Worm (Caenorhabditis elegans) whole organism, mixed stage, embryonic: ENCODE results near the gene gpa-6.

Experiments
- M03D4.4 ChIP-seq: sonication (generic microtip); optimal IDR thresholded peaks from 2 replicates; lab custom pipeline; 2017; ENCODE audit warnings: mild to moderate bottlenecking, missing genetic modification characterization, missing compliant biosample characterization
- bed-3 ChIP-seq: fragments of 200-800 bp; sonication (Bioruptor generic); optimal IDR thresholded peaks from 3 replicates; lab custom pipeline; 2018; ENCODE audit warnings: mild to moderate bottlenecking, missing genetic modification characterization, moderate library complexity, missing compliant biosample characterization
- blmp-1 ChIP-seq: fragments of 150-350 bp; optimal IDR thresholded peaks from 2 replicates; lab custom pipeline; 2014; ENCODE audit warnings: missing biosample characterization, missing genetic modification characterization
- ceh-39 ChIP-seq: fragments of 150-350 bp; optimal IDR thresholded peaks from 2 replicates; lab custom pipeline; 2014; ENCODE audit warnings: missing biosample characterization, missing genetic modification characterization
- ceh-43 ChIP-seq: fragments of 200-800 bp; sonication (Bioruptor generic); optimal IDR thresholded peaks from 2 replicates; lab custom pipeline; 2018; ENCODE audit warnings: mild to moderate bottlenecking, missing genetic modification characterization, moderate library complexity, missing compliant biosample characterization
- ceh-83 ChIP-seq: fragments of 200-800 bp; sonication (Bioruptor generic); optimal IDR thresholded peaks from 2 replicates; lab custom pipeline; 2018; ENCODE audit warnings: mild to moderate bottlenecking, missing genetic modification characterization, missing compliant biosample characterization
- ces-1 ChIP-seq: fragments of 150-350 bp; optimal IDR thresholded peaks from 2 replicates; lab custom pipeline; 2014; ENCODE audit warnings: missing biosample characterization, missing genetic modification reagents, missing genetic modification characterization
- cnd-1 ChIP-seq: fragments of 200-800 bp; sonication (Bioruptor generic); optimal IDR thresholded peaks from 2 replicates; lab custom pipeline; 2018; ENCODE audit warnings: mild to moderate bottlenecking, missing genetic modification characterization, missing compliant biosample characterization
- drap-1 ChIP-seq: fragments of 200-800 bp; sonication (Bioruptor generic); optimal IDR thresholded peaks from 3 replicates; lab custom pipeline; 2018; ENCODE audit warnings: mild to moderate bottlenecking, missing genetic modification characterization, missing compliant biosample characterization
- elt-1 ChIP-seq: sonication (generic microtip); optimal IDR thresholded peaks from 2 replicates; lab custom pipeline; 2017; ENCODE audit warnings: missing genetic modification characterization, mild to moderate bottlenecking, missing compliant biosample characterization, antibody characterized with exemption, moderate library complexity, borderline replicate concordance; ENCODE audit not compliant: insufficient read depth
- elt-3 ChIP-seq: fragments of 150-350 bp; optimal IDR thresholded peaks from 2 replicates; lab custom pipeline; 2014; ENCODE audit warnings: missing biosample characterization, missing genetic modification characterization
- flh-1 ChIP-seq: fragments of 200-800 bp; sonication (Bioruptor generic); optimal IDR thresholded peaks from 2 replicates; lab custom pipeline; 2018; ENCODE audit warnings: mild to moderate bottlenecking, missing genetic modification characterization, moderate library complexity, missing compliant biosample characterization
- ham-2 ChIP-seq: fragments of 200-800 bp; sonication (Bioruptor generic); optimal IDR thresholded peaks from 2 replicates; lab custom pipeline; 2018; ENCODE audit warnings: mild to moderate bottlenecking, missing genetic modification characterization, missing compliant biosample characterization
- hlh-1 ChIP-seq: fragments of 150-350 bp; optimal IDR thresholded peaks from 2 replicates; lab custom pipeline; 2014; ENCODE audit warnings: missing biosample characterization, missing genetic modification reagents, missing genetic modification characterization
- lin-13 ChIP-seq: fragments of 150-350 bp; optimal IDR thresholded peaks from 2 replicates; lab custom pipeline; 2014; ENCODE audit warnings: missing biosample characterization, missing genetic modification characterization
- lin-32 ChIP-seq: fragments of 200-800 bp; sonication (Bioruptor generic); optimal IDR thresholded peaks from 2 replicates; lab custom pipeline; 2018; ENCODE audit warnings: mild to moderate bottlenecking, missing genetic modification characterization, missing compliant biosample characterization
- lsy-2 ChIP-seq: fragments of 150-350 bp; optimal IDR thresholded peaks from 2 replicates; lab custom pipeline; 2014; ENCODE audit warnings: missing biosample characterization, missing genetic modification characterization
- mab-5 ChIP-seq: fragments of 150-350 bp; optimal IDR thresholded peaks from 2 replicates; lab custom pipeline; 2014; ENCODE audit warnings: missing biosample characterization, missing genetic modification characterization
- mep-1 ChIP-seq: fragments of 150-350 bp; optimal IDR thresholded peaks from 2 replicates; lab custom pipeline; 2017; ENCODE audit warnings: missing biosample characterization, missing genetic modification reagents, missing genetic modification characterization, inconsistent platforms
- mls-2 ChIP-seq: sonication (generic microtip); optimal IDR thresholded peaks from 2 replicates; lab custom pipeline; 2016; ENCODE audit warnings: mild to moderate bottlenecking, missing genetic modification characterization, moderate library complexity, missing compliant biosample characterization
- nhr-12 ChIP-seq: fragments of 150-350 bp; optimal IDR thresholded peaks from 2 replicates; lab custom pipeline; 2014; ENCODE audit warnings: missing biosample characterization, missing genetic modification characterization
- nhr-2 ChIP-seq: fragments of 150-350 bp; optimal IDR thresholded peaks from 2 replicates; lab custom pipeline; 2014; ENCODE audit warnings: missing biosample characterization, missing genetic modification characterization
- nhr-237 ChIP-seq: fragments of 150-350 bp; optimal IDR thresholded peaks from 2 replicates; lab custom pipeline; 2014; ENCODE audit warnings: missing biosample characterization, missing genetic modification characterization
- nhr-28 ChIP-seq: fragments of 150-350 bp; optimal IDR thresholded peaks from 2 replicates; lab custom pipeline; 2014; ENCODE audit warnings: missing biosample characterization, missing genetic modification characterization
- nhr-76 ChIP-seq: sonication (generic microtip); optimal IDR thresholded peaks from 2 replicates; lab custom pipeline; 2017; ENCODE audit warnings: missing biosample characterization, missing genetic modification characterization
- pha-4 ChIP-seq: fragments of 150-350 bp; optimal IDR thresholded peaks from 2 replicates; lab custom pipeline; 2018; ENCODE audit warnings: missing biosample characterization, missing genetic modification reagents, missing genetic modification characterization
- sem-2 ChIP-seq: fragments of 200-800 bp; sonication (Bioruptor generic); optimal IDR thresholded peaks from 2 replicates; lab custom pipeline; 2018; ENCODE audit warnings: mild to moderate bottlenecking, missing genetic modification characterization, missing compliant biosample characterization
- snpc-4 ChIP-seq: fragments of 150-350 bp; optimal IDR thresholded peaks from 2 replicates; lab custom pipeline; 2014; ENCODE audit warnings: missing biosample characterization, missing genetic modification characterization
- sptf-1 ChIP-seq: sonication (generic microtip); optimal IDR thresholded peaks from 2 replicates; lab custom pipeline; 2017; ENCODE audit warnings: mild to moderate bottlenecking, missing genetic modification characterization, moderate library complexity, missing compliant biosample characterization
- tbx-8 ChIP-seq: fragments of 200-800 bp; sonication (Bioruptor generic); optimal IDR thresholded peaks from 2 replicates; lab custom pipeline; 2018; ENCODE audit warnings: mild to moderate bottlenecking, missing genetic modification characterization, moderate library complexity, missing compliant biosample characterization
- unc-120 ChIP-seq: sonication (generic microtip); optimal IDR thresholded peaks from 2 replicates; lab custom pipeline; 2017; ENCODE audit warnings: missing genetic modification characterization, missing compliant biosample characterization; ENCODE audit not compliant: poor library complexity, severe bottlenecking
- unc-39 ChIP-seq: fragments of 150-350 bp; optimal IDR thresholded peaks from 2 replicates; lab custom pipeline; 2014; ENCODE audit warnings: missing biosample characterization, missing genetic modification characterization
- unc-62 ChIP-seq: fragments of 150-350 bp; optimal IDR thresholded peaks from 2 replicates; lab custom pipeline; 2014; ENCODE audit warnings: missing biosample characterization, missing genetic modification reagents, missing genetic modification characterization
- zip-8 ChIP-seq: fragments of 150-350 bp; optimal IDR thresholded peaks from 2 replicates; lab custom pipeline; 2014; ENCODE audit warnings: missing biosample characterization, missing genetic modification characterization
- ztf-11 ChIP-seq: fragments of 150-350 bp; optimal IDR thresholded peaks from 2 replicates; lab custom pipeline; 2014; ENCODE audit warnings: missing biosample characterization, missing genetic modification characterization

Gene gpa-6

ce11 chrX:13143762-13144732 is 47.0 kb upstream of the gpa-6 start (continued):
- peak; percentile 25 for TF ChIP-seq elt-1 (tag; lab: Kevin White, UChicago)

DNA sequence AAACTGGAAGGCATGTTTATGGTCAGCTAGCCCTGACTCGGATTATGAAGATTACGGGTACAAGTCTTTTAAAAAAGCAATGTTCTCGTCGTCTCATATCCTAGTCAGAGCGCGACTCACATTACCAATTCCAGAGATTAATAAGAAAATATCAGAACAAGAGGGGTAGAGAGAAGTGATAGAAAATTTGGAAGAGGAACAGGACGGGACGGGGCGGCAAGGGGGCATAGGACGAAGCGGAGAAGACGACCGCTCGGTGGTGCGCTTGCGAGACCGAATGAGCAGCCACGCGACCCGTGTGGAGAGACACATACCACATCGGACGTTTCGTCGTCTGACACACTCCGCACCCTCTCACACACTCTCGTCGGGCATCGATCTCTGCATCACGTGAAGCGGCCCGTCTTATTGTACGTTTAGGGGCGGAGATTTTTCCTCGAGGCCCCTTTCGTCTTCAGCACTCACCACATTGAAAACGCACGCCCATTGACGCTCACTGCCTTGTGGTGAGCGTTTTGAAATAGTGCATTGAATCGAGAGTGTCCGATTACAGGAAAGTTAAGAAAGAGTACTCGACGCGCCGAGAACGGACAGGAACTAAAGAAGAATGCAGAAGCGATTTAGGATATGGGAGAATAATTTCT is 45.9 kb upstream of the gpa-6 start:
- TF ChIP-seq elt-1 (tag; lab: Kevin White, UChicago) (peak; percentile 47), mab-5 (no peak), unc-120 (tag; lab: Kevin White, UChicago) (peak; percentile 99), ztf-11 (tag; lab: Kevin White, UChicago) (peak; percentile 86), drap-1 (GFP tag; lab: Kevin White, UChicago) (peak; percentile 41), hlh-1 (tag; lab: Kevin White, UChicago) (peak; percentile 65), snpc-4 (tag; lab: Kevin White, UChicago) (no peak), nhr-28 (tag; lab: Kevin White, UChicago) (no peak), pha-4 (peak; percentile 81), lin-13 (tag; lab: Kevin White, UChicago) (peak; percentile 64), mls-2 (tag; lab: Kevin White, UChicago) (peak; percentile 81), ces-1 (GFP tag; lab: Kevin White, UChicago) (peak; percentile 62), sptf-1 (tag; lab: Kevin White, UChicago) (peak; percentile 81), mep-1 (tag; lab: Kevin White, UChicago) (peak; percentile 57), nhr-2 (tag; lab: Kevin White, UChicago) (peak; percentile 75), ham-2 (peak; percentile 82), blmp-1 (tag; lab: Kevin White, UChicago) (no peak), nhr-76 (tag; lab: Kevin White, UChicago) (no peak), nhr-237 (peak; percentile 65), ceh-43 (GFP tag; lab: Kevin White, UChicago) (peak; percentile 46), lsy-2 (tag; lab: Kevin White, UChicago) (peak; percentile 72), zip-8 (tag; lab: Kevin White, UChicago) (no peak), elt-3 (peak; percentile 39), nhr-12 (tag; lab: Kevin White, UChicago) (no peak), flh-1 (no peak), unc-39 (tag; lab: Kevin White, UChicago) (peak; percentile 74), ceh-39 (tag; lab: Kevin White, UChicago) (no peak), bed-3 (GFP tag; lab: Kevin White, UChicago) (peak; percentile 47), lin-32 (peak; percentile 29), unc-62 (GFP tag; lab: Kevin White, UChicago) (peak; percentile 88), cnd-1 (peak; percentile 69), M03D4.4 (tag; lab: Kevin White, UChicago) (peak; percentile 63), ceh-83 (GFP tag; lab: Kevin White, UChicago) (peak; percentile 60), sem-2 (peak; percentile 45), tbx-8 (GFP tag; lab: Kevin White, UChicago) (peak; percentile 33)
